Worm (Caenorhabditis elegans) whole organism, mixed stage, embryonic: Measurements from ENCODE around the gene mpk-2.

ENCODE experiments used
- M03D4.4 ChIP-seq: sonication (generic microtip); optimal IDR thresholded peaks from 2 replicates; lab custom pipeline; 2017; ENCODE audit warnings: mild to moderate bottlenecking, missing genetic modification characterization, missing compliant biosample characterization
- bed-3 ChIP-seq: fragments of 200-800 bp; sonication (Bioruptor generic); optimal IDR thresholded peaks from 3 replicates; lab custom pipeline; 2018; ENCODE audit warnings: mild to moderate bottlenecking, missing genetic modification characterization, moderate library complexity, missing compliant biosample characterization
- blmp-1 ChIP-seq: fragments of 150-350 bp; optimal IDR thresholded peaks from 2 replicates; lab custom pipeline; 2014; ENCODE audit warnings: missing biosample characterization, missing genetic modification characterization
- ceh-39 ChIP-seq: fragments of 150-350 bp; optimal IDR thresholded peaks from 2 replicates; lab custom pipeline; 2014; ENCODE audit warnings: missing biosample characterization, missing genetic modification characterization
- ceh-83 ChIP-seq: fragments of 200-800 bp; sonication (Bioruptor generic); optimal IDR thresholded peaks from 2 replicates; lab custom pipeline; 2018; ENCODE audit warnings: mild to moderate bottlenecking, missing genetic modification characterization, missing compliant biosample characterization
- ces-1 ChIP-seq: fragments of 150-350 bp; optimal IDR thresholded peaks from 2 replicates; lab custom pipeline; 2014; ENCODE audit warnings: missing biosample characterization, missing genetic modification reagents, missing genetic modification characterization
- cnd-1 ChIP-seq: fragments of 200-800 bp; sonication (Bioruptor generic); optimal IDR thresholded peaks from 2 replicates; lab custom pipeline; 2018; ENCODE audit warnings: mild to moderate bottlenecking, missing genetic modification characterization, missing compliant biosample characterization
- drap-1 ChIP-seq: fragments of 200-800 bp; sonication (Bioruptor generic); optimal IDR thresholded peaks from 3 replicates; lab custom pipeline; 2018; ENCODE audit warnings: mild to moderate bottlenecking, missing genetic modification characterization, missing compliant biosample characterization
- elt-1 ChIP-seq: sonication (generic microtip); optimal IDR thresholded peaks from 2 replicates; lab custom pipeline; 2017; ENCODE audit warnings: missing genetic modification characterization, mild to moderate bottlenecking, missing compliant biosample characterization, antibody characterized with exemption, moderate library complexity, borderline replicate concordance; ENCODE audit not compliant: insufficient read depth
- elt-3 ChIP-seq: fragments of 150-350 bp; optimal IDR thresholded peaks from 2 replicates; lab custom pipeline; 2014; ENCODE audit warnings: missing biosample characterization, missing genetic modification characterization
- flh-1 ChIP-seq: fragments of 200-800 bp; sonication (Bioruptor generic); optimal IDR thresholded peaks from 2 replicates; lab custom pipeline; 2018; ENCODE audit warnings: mild to moderate bottlenecking, missing genetic modification characterization, moderate library complexity, missing compliant biosample characterization
- ham-2 ChIP-seq: fragments of 200-800 bp; sonication (Bioruptor generic); optimal IDR thresholded peaks from 2 replicates; lab custom pipeline; 2018; ENCODE audit warnings: mild to moderate bottlenecking, missing genetic modification characterization, missing compliant biosample characterization
- hlh-1 ChIP-seq: fragments of 150-350 bp; optimal IDR thresholded peaks from 2 replicates; lab custom pipeline; 2014; ENCODE audit warnings: missing biosample characterization, missing genetic modification reagents, missing genetic modification characterization
- lin-13 ChIP-seq: fragments of 150-350 bp; optimal IDR thresholded peaks from 2 replicates; lab custom pipeline; 2014; ENCODE audit warnings: missing biosample characterization, missing genetic modification characterization
- lin-32 ChIP-seq: fragments of 200-800 bp; sonication (Bioruptor generic); optimal IDR thresholded peaks from 2 replicates; lab custom pipeline; 2018; ENCODE audit warnings: mild to moderate bottlenecking, missing genetic modification characterization, missing compliant biosample characterization
- lsy-2 ChIP-seq: fragments of 150-350 bp; optimal IDR thresholded peaks from 2 replicates; lab custom pipeline; 2014; ENCODE audit warnings: missing biosample characterization, missing genetic modification characterization
- mep-1 ChIP-seq: fragments of 150-350 bp; optimal IDR thresholded peaks from 2 replicates; lab custom pipeline; 2017; ENCODE audit warnings: missing biosample characterization, missing genetic modification reagents, missing genetic modification characterization, inconsistent platforms
- mls-2 ChIP-seq: sonication (generic microtip); optimal IDR thresholded peaks from 2 replicates; lab custom pipeline; 2016; ENCODE audit warnings: mild to moderate bottlenecking, missing genetic modification characterization, moderate library complexity, missing compliant biosample characterization
- nhr-12 ChIP-seq: fragments of 150-350 bp; optimal IDR thresholded peaks from 2 replicates; lab custom pipeline; 2014; ENCODE audit warnings: missing biosample characterization, missing genetic modification characterization
- nhr-2 ChIP-seq: fragments of 150-350 bp; optimal IDR thresholded peaks from 2 replicates; lab custom pipeline; 2014; ENCODE audit warnings: missing biosample characterization, missing genetic modification characterization
- nhr-237 ChIP-seq: fragments of 150-350 bp; optimal IDR thresholded peaks from 2 replicates; lab custom pipeline; 2014; ENCODE audit warnings: missing biosample characterization, missing genetic modification characterization
- nhr-28 ChIP-seq: fragments of 150-350 bp; optimal IDR thresholded peaks from 2 replicates; lab custom pipeline; 2014; ENCODE audit warnings: missing biosample characterization, missing genetic modification characterization
- nhr-76 ChIP-seq: sonication (generic microtip); optimal IDR thresholded peaks from 2 replicates; lab custom pipeline; 2017; ENCODE audit warnings: missing biosample characterization, missing genetic modification characterization
- pha-4 ChIP-seq: fragments of 150-350 bp; optimal IDR thresholded peaks from 2 replicates; lab custom pipeline; 2018; ENCODE audit warnings: missing biosample characterization, missing genetic modification reagents, missing genetic modification characterization
- sem-2 ChIP-seq: fragments of 200-800 bp; sonication (Bioruptor generic); optimal IDR thresholded peaks from 2 replicates; lab custom pipeline; 2018; ENCODE audit warnings: mild to moderate bottlenecking, missing genetic modification characterization, missing compliant biosample characterization
- sptf-1 ChIP-seq: sonication (generic microtip); optimal IDR thresholded peaks from 2 replicates; lab custom pipeline; 2017; ENCODE audit warnings: mild to moderate bottlenecking, missing genetic modification characterization, moderate library complexity, missing compliant biosample characterization
- tbx-8 ChIP-seq: fragments of 200-800 bp; sonication (Bioruptor generic); optimal IDR thresholded peaks from 2 replicates; lab custom pipeline; 2018; ENCODE audit warnings: mild to moderate bottlenecking, missing genetic modification characterization, moderate library complexity, missing compliant biosample characterization
- unc-39 ChIP-seq: fragments of 150-350 bp; optimal IDR thresholded peaks from 2 replicates; lab custom pipeline; 2014; ENCODE audit warnings: missing biosample characterization, missing genetic modification characterization
- unc-62 ChIP-seq: fragments of 150-350 bp; optimal IDR thresholded peaks from 2 replicates; lab custom pipeline; 2014; ENCODE audit warnings: missing biosample characterization, missing genetic modification reagents, missing genetic modification characterization
- zip-8 ChIP-seq: fragments of 150-350 bp; optimal IDR thresholded peaks from 2 replicates; lab custom pipeline; 2014; ENCODE audit warnings: missing biosample characterization, missing genetic modification characterization
- ztf-11 ChIP-seq: fragments of 150-350 bp; optimal IDR thresholded peaks from 2 replicates; lab custom pipeline; 2014; ENCODE audit warnings: missing biosample characterization, missing genetic modification characterization

The mpk-2 gene

ce11 chrII:5141945-5142514, 38.1 kb downstream of the mpk-2 start, which contains the start of gene nas-29:
Gene nas-29 (minus strand): TSS chrII:5142036.
- no peak for TF ChIP-seq nhr-12 (tag; lab: Kevin White, UChicago)
- TF ChIP-seq drap-1: no peak
- no peak for TF ChIP-seq lin-32 (GFP tag; lab: Kevin White, UChicago)
- no peak for TF ChIP-seq elt-3 (tag; lab: Kevin White, UChicago)
- TF ChIP-seq bed-3: no peak
- no peak for TF ChIP-seq sem-2 (GFP tag; lab: Kevin White, UChicago)
- TF ChIP-seq nhr-2 (tag; lab: Kevin White, UChicago): no peak
- no peak for TF ChIP-seq M03D4.4 (tag; lab: Kevin White, UChicago)
- TF ChIP-seq blmp-1: no peak
- no peak for TF ChIP-seq ztf-11 (tag; lab: Kevin White, UChicago)
- TF ChIP-seq lsy-2 (tag; lab: Kevin White, UChicago): no peak
- TF ChIP-seq tbx-8 (GFP tag; lab: Kevin White, UChicago): no peak
- no peak for TF ChIP-seq elt-1 (tag; lab: Kevin White, UChicago)
- TF ChIP-seq lin-13 (tag; lab: Kevin White, UChicago): no peak
- TF ChIP-seq pha-4: no peak
- TF ChIP-seq nhr-237 (tag; lab: Kevin White, UChicago): no peak
- no peak for TF ChIP-seq nhr-28
- no peak for TF ChIP-seq unc-39 (tag; lab: Kevin White, UChicago)
- TF ChIP-seq nhr-76 (tag; lab: Kevin White, UChicago): no peak
- no peak for TF ChIP-seq sptf-1 (tag; lab: Kevin White, UChicago)

- TF ChIP-seq lsy-2 (tag; lab: Kevin White, UChicago) (no peak), flh-1 (GFP tag; lab: Kevin White, UChicago) (no peak)
Observed at ce11 chrII:5142619-5143018, 38.7 kb downstream of the mpk-2 start, which contains the start of gene F58A6.1. Gene F58A6.1 (plus strand): TSS chrII:5142919.

- TF ChIP-seq nhr-28 (no peak), ces-1 (GFP tag; lab: Kevin White, UChicago) (no peak), zip-8 (tag; lab: Kevin White, UChicago) (no peak), unc-39 (tag; lab: Kevin White, UChicago) (no peak), ztf-11 (tag; lab: Kevin White, UChicago) (no peak), nhr-237 (tag; lab: Kevin White, UChicago) (no peak), bed-3 (no peak), cnd-1 (no peak), lin-32 (GFP tag; lab: Kevin White, UChicago) (no peak), ham-2 (GFP tag; lab: Kevin White, UChicago) (no peak), M03D4.4 (tag; lab: Kevin White, UChicago) (no peak), lsy-2 (tag; lab: Kevin White, UChicago) (no peak), sem-2 (GFP tag; lab: Kevin White, UChicago) (no peak)
Observed at ce11 chrII:5148349-5148748, 44.4 kb downstream of the mpk-2 start, which contains the start of gene F58A6.5. Gene F58A6.5 (minus strand): TSS chrII:5148449.

ce11 chrII:5150829-5151228, 46.9 kb downstream of the mpk-2 start, which contains the start of gene srb-16:
Gene srb-16 (minus strand): TSS chrII:5150929.
- TF ChIP-seq nhr-2 (tag; lab: Kevin White, UChicago): no peak
- no peak for TF ChIP-seq sem-2 (GFP tag; lab: Kevin White, UChicago)
- TF ChIP-seq ces-1 (GFP tag; lab: Kevin White, UChicago): no peak
- no peak for TF ChIP-seq sptf-1 (tag; lab: Kevin White, UChicago)
- no peak for TF ChIP-seq ztf-11 (tag; lab: Kevin White, UChicago)
- TF ChIP-seq pha-4: no peak
- no peak for TF ChIP-seq bed-3
- no peak for TF ChIP-seq ham-2 (GFP tag; lab: Kevin White, UChicago)
- TF ChIP-seq ceh-39: no peak
- no peak for TF ChIP-seq M03D4.4 (tag; lab: Kevin White, UChicago)
- no peak for TF ChIP-seq lsy-2 (tag; lab: Kevin White, UChicago)
- TF ChIP-seq zip-8 (tag; lab: Kevin White, UChicago): no peak
- TF ChIP-seq hlh-1 (tag; lab: Kevin White, UChicago): no peak
- TF ChIP-seq cnd-1: no peak
- no peak for TF ChIP-seq ceh-83 (GFP tag; lab: Kevin White, UChicago)
- TF ChIP-seq unc-62: no peak
- TF ChIP-seq nhr-76 (tag; lab: Kevin White, UChicago): no peak
- TF ChIP-seq elt-1 (tag; lab: Kevin White, UChicago): no peak
- no peak for TF ChIP-seq lin-32 (GFP tag; lab: Kevin White, UChicago)
- TF ChIP-seq, all 35 proteins: peak for 0

ce11 chrII:5154540-5154939, 50.6 kb downstream of the mpk-2 start, which contains the start of gene srb-12:
Gene srb-12 (minus strand): TSS chrII:5154640.
- no peak for TF ChIP-seq ces-1 (GFP tag; lab: Kevin White, UChicago)
- TF ChIP-seq mls-2 (tag; lab: Kevin White, UChicago): no peak
- TF ChIP-seq lin-13 (tag; lab: Kevin White, UChicago): no peak
- no peak for TF ChIP-seq nhr-2 (tag; lab: Kevin White, UChicago)
- no peak for TF ChIP-seq unc-62
- no peak for TF ChIP-seq sem-2 (GFP tag; lab: Kevin White, UChicago)
- TF ChIP-seq cnd-1: no peak
- TF ChIP-seq mep-1 (tag; lab: Kevin White, UChicago): no peak
